Worm (Caenorhabditis elegans) whole organism, L3 larva: ENCODE results near the gene sru-35.

Experiments
- R02D3.7 ChIP-seq: fragments of 150-350 bp; optimal IDR thresholded peaks from 2 replicates; lab custom pipeline; 2014; ENCODE audit warnings: missing biosample characterization, missing genetic modification characterization
- aly-2 ChIP-seq: fragments of 150-350 bp; optimal IDR thresholded peaks from 2 replicates; lab custom pipeline; 2014; ENCODE audit warnings: missing biosample characterization, missing genetic modification characterization
- ama-1 ChIP-seq: fragments of 150-350 bp; optimal IDR thresholded peaks from 2 replicates; lab custom pipeline; 2018
- ceh-16 ChIP-seq: sonication (generic microtip); optimal IDR thresholded peaks from 2 replicates; lab custom pipeline; 2017; ENCODE audit warnings: missing biosample characterization, missing genetic modification characterization
- ceh-28 ChIP-seq: fragments of 150-350 bp; optimal IDR thresholded peaks from 2 replicates; lab custom pipeline; 2014; ENCODE audit warnings: missing biosample characterization, missing genetic modification reagents, missing genetic modification characterization
- ceh-9 ChIP-seq: sonication (generic microtip); optimal IDR thresholded peaks from 2 replicates; lab custom pipeline; 2018; ENCODE audit warnings: missing biosample characterization, missing genetic modification characterization
- daf-12 ChIP-seq: fragments of 150-350 bp; optimal IDR thresholded peaks from 2 replicates; lab custom pipeline; 2014; ENCODE audit warnings: missing biosample characterization, missing genetic modification reagents, missing genetic modification characterization
- egl-27 ChIP-seq: sonication (generic microtip); optimal IDR thresholded peaks from 4 replicates; lab custom pipeline; 2017; ENCODE audit warnings: missing biosample characterization, missing genetic modification reagents, missing genetic modification characterization
- egl-5 ChIP-seq: fragments of 150-350 bp; optimal IDR thresholded peaks from 2 replicates; lab custom pipeline; 2017; ENCODE audit warnings: missing biosample characterization, missing genetic modification reagents, missing genetic modification characterization, inconsistent platforms
- elt-1 ChIP-seq: fragments of 150-350 bp; optimal IDR thresholded peaks from 2 replicates; lab custom pipeline; 2014; ENCODE audit warnings: missing biosample characterization, missing genetic modification characterization
- elt-2 ChIP-seq: sonication (generic microtip); optimal IDR thresholded peaks from 2 replicates; lab custom pipeline; 2016; ENCODE audit warnings: missing genetic modification reagents, mild to moderate bottlenecking, missing genetic modification characterization, missing compliant biosample characterization
- elt-3 ChIP-seq, 3 experiments: fragments of 150-350 bp in 1 of 3; sonication (generic microtip) in 2 of 3; optimal IDR thresholded peaks; 2 replicates in 2 of 3; 4 replicates in 1 of 3; lab custom pipeline; 2014 to 2017; ENCODE audit warnings: missing biosample characterization in 3 of 3, missing genetic modification characterization in 3 of 3
- eor-1 ChIP-seq, 2 experiments: fragments of 150-350 bp; optimal IDR thresholded peaks; 2 replicates each; lab custom pipeline; 2014 to 2018; ENCODE audit warnings: missing biosample characterization in 2 of 2, missing genetic modification characterization in 2 of 2
- fkh-10 ChIP-seq: sonication (generic microtip); optimal IDR thresholded peaks from 2 replicates; lab custom pipeline; 2017; ENCODE audit warnings: missing biosample characterization, missing genetic modification reagents, missing genetic modification characterization
- fkh-2 ChIP-seq: fragments of 150-350 bp; optimal IDR thresholded peaks from 2 replicates; lab custom pipeline; 2014; ENCODE audit warnings: missing biosample characterization, missing genetic modification reagents, missing genetic modification characterization
- hmg-11 ChIP-seq: sonication (generic microtip); optimal IDR thresholded peaks from 2 replicates; lab custom pipeline; 2016; ENCODE audit warnings: missing genetic modification characterization, missing compliant biosample characterization
- jun-1 ChIP-seq: fragments of 150-350 bp; optimal IDR thresholded peaks from 2 replicates; lab custom pipeline; 2014; ENCODE audit warnings: missing biosample characterization, missing genetic modification reagents, missing genetic modification characterization
- lin-15B ChIP-seq: fragments of 150-350 bp; optimal IDR thresholded peaks from 2 replicates; lab custom pipeline; 2014; ENCODE audit warnings: missing biosample characterization, missing genetic modification characterization
- lin-39 ChIP-seq: fragments of 150-350 bp; optimal IDR thresholded peaks from 2 replicates; lab custom pipeline; 2018; ENCODE audit warnings: missing biosample characterization, missing genetic modification reagents, missing genetic modification characterization
- lsy-12 ChIP-seq: sonication (generic microtip); optimal IDR thresholded peaks from 2 replicates; lab custom pipeline; 2016; ENCODE audit warnings: mild to moderate bottlenecking, missing genetic modification characterization, missing compliant biosample characterization
- mdl-1 ChIP-seq: fragments of 150-350 bp; optimal IDR thresholded peaks from 2 replicates; lab custom pipeline; 2014; ENCODE audit warnings: missing biosample characterization, missing genetic modification characterization
- mml-1 ChIP-seq: fragments of 150-350 bp; sonication (generic microtip); optimal IDR thresholded peaks from 3 replicates; lab custom pipeline; 2014; ENCODE audit warnings: missing biosample characterization, missing genetic modification characterization
- nfya-1 ChIP-seq: sonication (generic microtip); optimal IDR thresholded peaks from 2 replicates; lab custom pipeline; 2017; ENCODE audit warnings: missing genetic modification characterization, mild to moderate bottlenecking, missing compliant biosample characterization, antibody characterized with exemption, moderate library complexity; ENCODE audit not compliant: insufficient read depth
- nhr-11 ChIP-seq: fragments of 150-350 bp; optimal IDR thresholded peaks from 2 replicates; lab custom pipeline; 2014; ENCODE audit warnings: missing biosample characterization, missing genetic modification characterization
- nhr-12 ChIP-seq: fragments of 150-350 bp; optimal IDR thresholded peaks from 2 replicates; lab custom pipeline; 2014; ENCODE audit warnings: missing biosample characterization, missing genetic modification characterization
- nhr-23 ChIP-seq: fragments of 150-350 bp; optimal IDR thresholded peaks from 2 replicates; lab custom pipeline; 2014; ENCODE audit warnings: missing biosample characterization, missing genetic modification reagents, missing genetic modification characterization
- nhr-25 ChIP-seq: sonication (generic microtip); optimal IDR thresholded peaks from 2 replicates; lab custom pipeline; 2017; ENCODE audit warnings: missing biosample characterization, missing genetic modification characterization
- nhr-28 ChIP-seq: fragments of 150-350 bp; optimal IDR thresholded peaks from 2 replicates; lab custom pipeline; 2014; ENCODE audit warnings: missing biosample characterization, missing genetic modification characterization
- nhr-43 ChIP-seq: sonication (generic microtip); optimal IDR thresholded peaks from 2 replicates; lab custom pipeline; 2016; ENCODE audit warnings: mild to moderate bottlenecking, missing genetic modification characterization, missing compliant biosample characterization; ENCODE audit not compliant: poor library complexity, severe bottlenecking
- nhr-67 ChIP-seq: fragments of 150-350 bp; optimal IDR thresholded peaks from 2 replicates; lab custom pipeline; 2014; ENCODE audit warnings: missing biosample characterization, missing genetic modification characterization
- nhr-76 ChIP-seq: fragments of 150-350 bp; sonication (generic microtip); optimal IDR thresholded peaks from 5 replicates; lab custom pipeline; 2014; ENCODE audit warnings: missing biosample characterization, missing genetic modification characterization
- nhr-77 ChIP-seq: fragments of 150-350 bp; optimal IDR thresholded peaks from 2 replicates; lab custom pipeline; 2014; ENCODE audit warnings: missing biosample characterization, missing genetic modification characterization
- pha-4 ChIP-seq: fragments of 150-350 bp; optimal IDR thresholded peaks from 2 replicates; lab custom pipeline; 2014; ENCODE audit warnings: missing biosample characterization, missing genetic modification reagents, missing genetic modification characterization
- pqm-1 ChIP-seq: fragments of 150-350 bp; optimal IDR thresholded peaks from 2 replicates; lab custom pipeline; 2017; ENCODE audit warnings: missing biosample characterization, missing genetic modification characterization, inconsistent platforms
- sea-2 ChIP-seq: fragments of 150-350 bp; sonication (generic microtip); optimal IDR thresholded peaks from 4 replicates; lab custom pipeline; 2014; ENCODE audit warnings: missing biosample characterization, missing genetic modification reagents, missing genetic modification characterization
- snpc-4 ChIP-seq: fragments of 150-350 bp; optimal IDR thresholded peaks from 2 replicates; lab custom pipeline; 2014; ENCODE audit warnings: missing biosample characterization, missing genetic modification characterization
- unc-39 ChIP-seq: sonication (generic microtip); optimal IDR thresholded peaks from 4 replicates; lab custom pipeline; 2017; ENCODE audit warnings: missing biosample characterization, missing genetic modification characterization
- zag-1 ChIP-seq: fragments of 150-350 bp; optimal IDR thresholded peaks from 2 replicates; lab custom pipeline; 2014; ENCODE audit warnings: missing biosample characterization, missing genetic modification characterization

sru-35 gene

DNA sequence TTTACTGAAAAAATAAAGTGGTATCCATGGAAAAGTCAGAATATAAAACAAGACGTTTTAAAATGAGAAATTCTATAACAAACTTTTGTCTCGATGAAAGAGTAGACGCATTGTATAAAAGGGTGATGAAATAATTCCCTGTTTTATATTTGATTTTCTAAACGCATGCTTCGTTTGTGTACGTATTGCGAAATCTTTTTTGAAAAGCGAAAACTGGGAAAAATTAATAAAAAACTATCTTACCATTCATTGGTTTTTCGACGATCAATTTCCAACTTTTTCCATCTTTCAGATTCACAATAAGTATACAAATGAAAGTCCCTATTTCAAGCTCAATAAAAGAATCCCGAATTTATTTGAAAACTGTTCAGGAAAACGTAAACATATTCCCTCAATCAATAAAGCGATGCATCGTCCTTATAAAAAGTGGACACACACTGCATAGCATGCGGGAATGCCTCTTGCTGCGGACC, 5.2 kb downstream of the sru-35 start, which contains the start of gene C33D9.13:
Gene C33D9.13 (minus strand): TSS at position 423 of the 473 bp plus-strand sequence.
- TF ChIP-seq ceh-28 (tag; lab: Kevin White, UChicago) (peak; percentile 1), eor-1 (tag; optimal IDR thresholded peaks at IDR 0.05; lab: Kevin White, UChicago) (no peak), pha-4 (tag; lab: Kevin White, UChicago) (peak; percentile 21)

DNA sequence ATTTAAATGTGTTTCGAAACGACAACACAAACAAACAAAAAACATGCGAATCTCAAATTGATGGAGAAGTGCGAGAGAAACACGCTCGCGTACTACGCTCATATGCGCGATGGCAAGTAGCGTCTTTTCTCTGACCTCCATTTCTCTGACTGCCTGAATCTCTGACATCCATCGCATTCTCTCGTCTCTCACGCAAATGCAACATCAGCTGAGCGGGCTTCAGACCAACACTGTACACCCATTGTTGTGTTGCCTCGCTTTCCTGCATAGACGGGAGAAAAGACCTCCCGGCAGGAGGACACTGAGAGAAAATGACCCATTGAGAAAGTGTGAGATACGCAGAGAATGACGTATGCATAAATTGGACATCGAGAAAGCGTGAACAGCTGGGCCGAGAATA, 7.9 kb downstream of the sru-35 start:
- TF ChIP-seq mdl-1 (no peak), nhr-23 (tag; lab: Kevin White, UChicago) (peak; percentile 91), R02D3.7 (peak; percentile 38), elt-3 (tag; optimal IDR thresholded peaks at IDR 0.05; lab: Kevin White, UChicago) (no peak), eor-1 (tag; optimal IDR thresholded peaks at IDR 0.05; lab: Kevin White, UChicago) (no peak), nhr-67 (tag; lab: Kevin White, UChicago) (no peak), nhr-28 (tag; lab: Kevin White, UChicago) (no peak), ceh-28 (tag; lab: Kevin White, UChicago) (peak; percentile 69), nhr-25 (tag; lab: Kevin White, UChicago) (peak; percentile 95), pha-4 (tag; lab: Kevin White, UChicago) (peak; percentile 52), jun-1 (tag; lab: Kevin White, UChicago) (peak; percentile 59), lin-15B (peak; percentile 14), sea-2 (peak; percentile 16), lsy-12 (peak; percentile 43), nhr-77 (tag; lab: Kevin White, UChicago) (no peak), hmg-11 (tag; lab: Kevin White, UChicago) (peak; percentile 83), nhr-43 (peak; percentile 53), egl-5 (tag; lab: Kevin White, UChicago) (peak; percentile 55), nhr-11 (tag; lab: Kevin White, UChicago) (no peak), elt-1 (tag; lab: Kevin White, UChicago) (peak; percentile 41), unc-39 (tag; lab: Kevin White, UChicago) (no peak), fkh-10 (GFP tag; lab: Kevin White, UChicago) (no peak), snpc-4 (tag; lab: Kevin White, UChicago) (peak; percentile 23), nhr-76 (tag; lab: Kevin White, UChicago) (no peak), ceh-16 (tag; lab: Kevin White, UChicago) (no peak), egl-27 (peak; percentile 47), elt-2 (tag; lab: Kevin White, UChicago) (peak; percentile 44), nfya-1 (tag; lab: Kevin White, UChicago) (peak; percentile 59), lin-39 (peak; percentile 93), ceh-9 (tag; lab: Kevin White, UChicago) (no peak)

DNA sequence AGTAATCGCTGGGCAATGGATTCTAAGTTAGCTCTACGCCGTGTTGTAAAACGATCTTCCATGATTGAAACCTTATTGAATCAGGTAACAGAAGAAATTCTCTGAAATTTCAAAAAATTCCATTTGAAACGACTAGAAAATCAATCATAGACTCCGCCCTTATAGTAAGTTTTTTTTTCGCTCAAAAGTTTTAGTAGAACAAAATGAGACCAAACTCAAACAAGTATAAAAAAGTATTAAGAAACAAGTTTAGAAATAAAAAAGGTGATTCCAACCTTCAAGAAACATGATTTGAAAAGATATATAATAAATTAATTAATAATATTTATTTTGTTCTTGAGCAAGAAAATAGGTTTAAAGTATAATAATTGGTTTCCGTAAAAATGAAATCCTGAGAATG, 12.0 kb downstream of the sru-35 start, which contains the start of gene C33D9.6:
Gene C33D9.6 (minus strand): TSS at position 101 of the 400 bp plus-strand sequence.
- TF ChIP-seq elt-3 (tag; optimal IDR thresholded peaks at IDR 0.05; lab: Kevin White, UChicago) (no peak), elt-2 (tag; lab: Kevin White, UChicago) (no peak), nhr-11 (tag; lab: Kevin White, UChicago) (no peak), eor-1 (tag; optimal IDR thresholded peaks at IDR 0.05; lab: Kevin White, UChicago) (no peak), zag-1 (tag; lab: Kevin White, UChicago) (no peak), mml-1 (tag; lab: Kevin White, UChicago) (no peak), fkh-10 (GFP tag; lab: Kevin White, UChicago) (no peak), mdl-1 (no peak), fkh-2 (tag; lab: Kevin White, UChicago) (no peak), nhr-43 (no peak), nhr-25 (tag; lab: Kevin White, UChicago) (no peak)

DNA sequence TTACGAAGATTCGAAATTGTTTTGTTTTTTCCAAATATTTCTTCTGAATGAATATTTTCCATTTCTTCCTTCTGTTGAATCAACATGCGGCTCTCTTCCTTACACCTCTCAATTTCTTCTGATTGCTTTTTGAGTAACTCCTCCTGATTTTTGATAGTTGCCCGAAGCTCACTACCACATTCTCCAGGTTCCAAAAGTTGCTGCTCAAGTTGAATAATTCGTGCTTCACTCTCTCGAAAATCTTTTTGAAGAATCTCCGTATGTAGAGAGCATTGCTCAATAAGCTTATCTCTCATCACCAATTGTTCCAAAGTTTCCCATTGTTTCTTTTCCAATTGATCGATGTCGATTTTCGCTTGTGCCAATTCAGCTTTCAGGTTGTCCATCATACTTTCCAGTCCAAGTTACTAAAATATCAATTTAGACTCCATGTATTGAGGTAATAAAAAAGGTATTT, 17.2 kb downstream of the sru-35 start, which contains the start of gene F20C5.6:
Gene F20C5.6 (minus strand): TSS at position 407 of the 457 bp plus-strand sequence.
- no peak for TF ChIP-seq nhr-77 (tag; lab: Kevin White, UChicago)
- no peak for TF ChIP-seq aly-2
- no peak for TF ChIP-seq ceh-16 (tag; lab: Kevin White, UChicago)
- TF ChIP-seq nhr-43: no peak
- no peak for TF ChIP-seq nhr-12 (tag; lab: Kevin White, UChicago)
- no peak for TF ChIP-seq lin-39
- no peak for TF ChIP-seq elt-2 (tag; lab: Kevin White, UChicago)
- no peak for TF ChIP-seq nhr-11 (tag; lab: Kevin White, UChicago)
- no peak for TF ChIP-seq pqm-1 (tag; lab: Kevin White, UChicago)
- TF ChIP-seq ama-1 (lab: Kevin White, UChicago): no peak
- no peak for TF ChIP-seq daf-12
- no peak for TF ChIP-seq jun-1 (tag; lab: Kevin White, UChicago)
- no peak for TF ChIP-seq eor-1 (tag; optimal IDR thresholded peaks at IDR 0.05; lab: Kevin White, UChicago)
- no peak for TF ChIP-seq mml-1 (tag; lab: Kevin White, UChicago)
- TF ChIP-seq snpc-4 (tag; lab: Kevin White, UChicago): no peak
- TF ChIP-seq mdl-1: no peak
- no peak for TF ChIP-seq lin-15B
- no peak for TF ChIP-seq egl-27
- no peak for TF ChIP-seq ceh-28 (tag; lab: Kevin White, UChicago)
